Worm (Caenorhabditis elegans): Measurements from ENCODE around the gene pstk-1.

The pstk-1 gene

DNA sequence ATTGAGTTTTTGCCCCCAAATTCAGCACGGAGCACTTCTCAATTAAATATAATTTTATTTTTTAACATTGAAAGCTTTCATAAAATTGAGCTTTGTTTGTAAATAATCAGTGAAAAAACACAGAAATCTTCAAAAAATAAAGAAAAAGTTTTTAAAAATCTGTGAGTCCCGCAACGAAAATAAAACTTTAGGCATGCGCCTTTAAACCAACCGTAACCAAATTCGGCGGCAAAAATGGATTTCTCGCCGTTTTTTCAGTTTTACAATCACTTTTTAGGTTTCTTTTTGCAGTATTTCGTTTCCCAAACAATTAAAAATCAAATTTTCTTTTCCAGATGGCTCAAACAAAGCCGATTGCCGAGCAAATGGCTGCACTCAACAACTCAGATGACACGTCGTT, 39.9 kb upstream of the pstk-1 start, which contains the start of gene pie-1:
TSS of gene pie-1 (plus strand) at position 336 of the 400 bp plus-strand sequence.
- no peak for TF ChIP-seq nhr-76 (tag; optimal IDR thresholded peaks at IDR 0.05)
- no peak for TF ChIP-seq ztf-11 (tag; optimal IDR thresholded peaks at IDR 0.05)
- TF ChIP-seq elt-3 (tag; optimal IDR thresholded peaks at IDR 0.05), result no peak
- TF ChIP-seq ceh-82 (tag; optimal IDR thresholded peaks at IDR 0.05), result no peak
- no peak for TF ChIP-seq isw-1 (GFP tag; IDR thresholded peaks at IDR 0.05)
- no peak for TF ChIP-seq nhr-237 (tag; optimal IDR thresholded peaks at IDR 0.05)
- TF ChIP-seq fkh-4 (tag; optimal IDR thresholded peaks at IDR 0.05; ENCODE audit: borderline replicate concordance), result no peak
- TF ChIP-seq egl-27 (tag; optimal IDR thresholded peaks at IDR 0.05), result no peak
- no peak for TF ChIP-seq dpl-1 (GFP tag; optimal IDR thresholded peaks at IDR 0.05)
- no peak for TF ChIP-seq aha-1 (tag; optimal IDR thresholded peaks at IDR 0.05)
- TF ChIP-seq lsy-2 (tag; optimal IDR thresholded peaks at IDR 0.05), result no peak
- no peak for TF ChIP-seq zip-4 (GFP tag; optimal IDR thresholded peaks at IDR 0.05)
- TF ChIP-seq mep-1 (tag; optimal IDR thresholded peaks at IDR 0.05), result no peak
- no peak for TF ChIP-seq fkh-8 (tag; optimal IDR thresholded peaks at IDR 0.05)
- no peak for TF ChIP-seq tbx-2 (tag; optimal IDR thresholded peaks at IDR 0.05)
- TF ChIP-seq aly-2 (tag; optimal IDR thresholded peaks at IDR 0.05), result no peak
- TF ChIP-seq nhr-47 (tag; optimal IDR thresholded peaks at IDR 0.05), result no peak
- TF ChIP-seq mef-2 (tag; optimal IDR thresholded peaks at IDR 0.05), result no peak
- TF ChIP-seq ets-5 (GFP tag; IDR thresholded peaks at IDR 0.05), result no peak
- TF ChIP-seq sup-37 (GFP tag; optimal IDR thresholded peaks at IDR 0.05), result no peak

DNA sequence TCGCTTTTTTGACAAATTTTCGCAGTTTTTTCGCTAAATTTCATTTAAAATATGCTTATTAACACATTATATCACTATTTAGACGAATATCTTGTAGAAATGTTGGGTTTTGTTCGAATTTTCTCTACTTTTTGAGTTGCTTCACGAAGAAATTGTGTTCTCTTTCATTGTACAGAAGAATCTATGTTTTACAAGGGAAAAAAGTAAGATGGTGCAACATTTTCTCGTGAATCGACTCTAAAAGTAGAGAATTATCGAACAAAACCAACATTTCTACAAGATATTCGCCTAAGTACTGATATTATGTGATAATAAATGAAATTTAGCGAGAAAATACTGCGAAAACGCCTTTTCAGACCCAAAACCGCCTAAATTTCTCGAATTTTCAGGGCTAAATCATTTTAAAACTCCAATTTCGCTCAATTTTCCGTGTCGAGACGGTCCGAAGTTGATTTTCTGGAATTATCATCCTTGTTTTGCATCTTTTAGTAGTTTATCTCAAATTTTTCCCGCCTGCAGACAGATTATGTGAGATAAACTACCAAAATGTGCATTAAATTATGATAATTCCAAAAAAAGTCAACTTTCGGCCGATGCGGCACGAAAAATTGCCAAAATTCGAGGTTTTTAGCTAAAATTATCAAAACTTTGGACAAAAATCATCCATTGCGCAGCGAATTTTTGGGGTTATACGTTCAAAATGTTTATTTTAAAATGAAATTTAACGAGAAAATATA, 38.7 kb upstream of the pstk-1 start:
- TF ChIP-seq hpl-2 (GFP tag; optimal IDR thresholded peaks at IDR 0.05) (no peak), efl-1 (optimal IDR thresholded peaks at IDR 0.05) (no peak), efl-1 (GFP tag; optimal IDR thresholded peaks at IDR 0.05 in 1 of 2) (peak in 1 of 2 experiments; percentile 95)

- TF ChIP-seq elt-2 (tag; optimal IDR thresholded peaks at IDR 0.05) (no peak), efl-1 (optimal IDR thresholded peaks at IDR 0.05) (no peak), efl-1 (GFP tag; optimal IDR thresholded peaks at IDR 0.05 in 1 of 2) (peak in 1 of 2 experiments; percentile 59)
Observed at ce11 chrIII:12428264-12428627, 38.2 kb upstream of the pstk-1 start.

DNA sequence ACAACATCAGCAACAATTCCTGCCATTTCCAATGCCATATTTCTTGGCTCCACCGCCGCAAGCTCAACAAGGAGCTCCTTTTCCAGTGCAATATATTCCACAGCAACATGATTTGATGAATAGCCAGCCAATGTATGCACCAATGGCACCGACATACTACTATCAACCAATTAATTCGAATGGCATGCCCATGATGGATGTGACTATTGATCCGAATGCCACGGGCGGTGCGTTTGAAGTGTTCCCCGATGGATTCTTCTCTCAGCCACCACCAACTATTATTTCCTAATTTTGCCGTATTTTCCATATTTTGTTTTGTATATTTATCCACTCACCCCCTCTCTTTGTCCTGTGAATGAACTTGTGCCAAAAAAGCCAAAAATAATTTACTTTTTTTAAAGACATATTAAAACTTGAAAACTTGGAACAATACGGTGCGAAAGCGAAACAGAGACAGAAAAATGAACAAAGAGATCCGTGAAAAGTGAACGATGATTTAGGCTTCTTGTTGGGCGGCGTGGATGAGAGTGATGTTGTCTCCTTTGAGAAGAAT, 37.5 kb upstream of the pstk-1 start:
- no peak for TF ChIP-seq lin-14 (GFP tag; optimal IDR thresholded peaks at IDR 0.05)
- TF ChIP-seq alr-1 (tag; optimal IDR thresholded peaks at IDR 0.05; ENCODE audit: borderline replicate concordance), result peak; percentile 67

DNA sequence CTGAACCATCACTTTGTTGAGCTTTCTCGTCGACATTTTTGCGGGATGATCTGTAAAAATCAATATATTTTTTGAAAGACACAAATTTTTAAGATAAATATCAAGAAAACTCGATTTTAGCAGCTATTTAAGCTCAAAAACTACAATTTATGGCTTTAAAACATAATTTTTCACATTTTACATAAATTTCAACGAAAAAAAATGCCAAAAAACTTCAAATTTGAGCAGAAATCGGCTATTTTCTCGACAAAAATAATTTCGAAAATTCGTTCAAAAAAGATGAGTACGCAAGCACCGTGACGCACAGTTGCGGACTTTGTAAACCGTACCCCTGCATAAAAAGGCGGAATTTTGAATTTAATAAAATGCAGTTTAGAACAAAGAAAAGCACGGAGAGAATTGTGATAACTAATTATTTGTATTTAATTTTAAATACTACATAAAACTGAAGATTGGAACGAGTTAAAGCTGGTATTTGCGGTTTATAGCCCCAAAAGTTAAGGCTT, 36.8 kb upstream of the pstk-1 start, which contains the start of gene snr-6:
TSS of gene snr-6 (minus strand) at position 51 of the 506 bp plus-strand sequence.
- no peak for TF ChIP-seq ama-1 (optimal IDR thresholded peaks at IDR 0.05)
- peak; percentile 62 to 97 for TF ChIP-seq efl-1 (optimal IDR thresholded peaks at IDR 0.05)
- TF ChIP-seq efl-1 (GFP tag; optimal IDR thresholded peaks at IDR 0.05 in 1 of 2), result peak; percentile 98 to 99
- TF ChIP-seq unc-130 (tag; optimal IDR thresholded peaks at IDR 0.05), result peak; percentile 85
- TF ChIP-seq zag-1 (tag; optimal IDR thresholded peaks at IDR 0.05), result no peak
- TF ChIP-seq elt-3 (tag; optimal IDR thresholded peaks at IDR 0.05), result peak in 2 of 6 experiments; percentile 15 to 33
- peak in 1 of 2 experiments; percentile 22 for TF ChIP-seq ztf-11 (tag; optimal IDR thresholded peaks at IDR 0.05)
- peak; percentile 59 for TF ChIP-seq fkh-8 (tag; optimal IDR thresholded peaks at IDR 0.05)
- peak; percentile 35 for TF ChIP-seq lir-3 (tag; optimal IDR thresholded peaks at IDR 0.05; ENCODE audit: poor library complexity)
- peak; percentile 48 to 90 (median 54) for TF ChIP-seq ceh-82 (tag; optimal IDR thresholded peaks at IDR 0.05)
- no peak for TF ChIP-seq sptf-1 (tag; optimal IDR thresholded peaks at IDR 0.05)
- no peak for TF ChIP-seq ces-1 (GFP tag; optimal IDR thresholded peaks at IDR 0.05)
- peak; percentile 28 for TF ChIP-seq nhr-90 (tag; optimal IDR thresholded peaks at IDR 0.05; ENCODE audit: poor library complexity)
- no peak for TF ChIP-seq alr-1 (tag; optimal IDR thresholded peaks at IDR 0.05; ENCODE audit: borderline replicate concordance)
- TF ChIP-seq nhr-237 (tag; optimal IDR thresholded peaks at IDR 0.05), result peak; percentile 44
- peak; percentile 98 to 100 for TF ChIP-seq lsy-2 (tag; optimal IDR thresholded peaks at IDR 0.05)
- TF ChIP-seq hlh-4 (tag; optimal IDR thresholded peaks at IDR 0.05), result no peak
- no peak for TF ChIP-seq nhr-84 (tag; optimal IDR thresholded peaks at IDR 0.05)
- peak; percentile 59 for TF ChIP-seq unc-86 (tag; optimal IDR thresholded peaks at IDR 0.05)
- peak; percentile 97 to 99 (median 97) for TF ChIP-seq dpl-1 (GFP tag; optimal IDR thresholded peaks at IDR 0.05)
- peak; percentile 99 for TF ChIP-seq lin-35 (GFP tag; optimal IDR thresholded peaks at IDR 0.05)
- TF ChIP-seq snu-23 (GFP tag; optimal IDR thresholded peaks at IDR 0.05), result peak; percentile 85
- peak; percentile 22 for TF ChIP-seq pax-3 (tag; optimal IDR thresholded peaks at IDR 0.05)
- TF ChIP-seq unc-98 (GFP tag; IDR thresholded peaks at IDR 0.05), result no peak
- TF ChIP-seq dsc-1 (tag; optimal IDR thresholded peaks at IDR 0.05), result peak; percentile 54

All from whole organism, L1 larva.